Fruit fly (Drosophila melanogaster): ENCODE measurements around the gene Mrp4.

Gene Mrp4

DNA sequence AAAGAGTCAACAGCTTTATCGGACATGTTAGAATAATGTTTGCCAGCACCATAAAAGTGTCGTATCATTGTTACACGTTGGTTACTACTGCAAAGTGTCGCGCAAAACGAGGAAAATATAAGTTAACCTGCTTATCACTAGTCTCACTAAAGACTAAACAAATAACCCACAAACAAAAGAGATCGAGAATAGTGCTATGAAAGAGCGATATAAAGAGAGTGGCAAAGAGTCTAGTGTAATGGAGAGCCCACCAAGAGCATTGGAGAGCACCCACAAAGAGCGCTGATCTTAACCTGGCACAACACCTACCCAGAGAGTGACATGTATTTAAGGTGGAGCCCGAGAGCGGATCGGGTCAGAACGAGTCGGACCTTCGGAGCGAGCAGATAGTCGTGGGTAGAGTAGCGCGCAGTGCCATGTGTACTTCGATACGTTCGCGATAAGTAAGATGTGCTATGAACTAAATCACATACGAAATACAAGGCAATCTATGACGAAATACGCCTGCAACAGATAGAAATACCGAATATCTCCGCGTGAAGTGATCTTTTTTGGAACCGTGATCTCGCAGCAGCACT is at the start of gene Mrp4 (continued):
- TF ChIP-seq slp2 (GFP tag; optimal IDR thresholded peaks at IDR 0.05) (no peak), Dbx (GFP tag; IDR thresholded peaks at IDR 0.05) (peak; percentile 76; the same call in 2 of the 3 replicates), Abd-B (GFP tag; optimal IDR thresholded peaks at IDR 0.05) (no peak), vnd (GFP tag; IDR thresholded peaks at IDR 0.05; ENCODE audit: partially characterized antibody) (no peak), bowl (GFP tag; IDR thresholded peaks at IDR 0.05) (peak; percentile 62; the same call in 1 of the 2 replicates), CG31365 (tag; optimal IDR thresholded peaks at IDR 0.05) (peak; percentile 56), twi (tag; optimal IDR thresholded peaks at IDR 0.05) (no peak), CG18476 (GFP tag; optimal IDR thresholded peaks at IDR 0.05) (no peak), dysf (GFP tag; IDR thresholded peaks at IDR 0.05) (no peak; the same call in 2 of the 3 replicates), CG15269 (tag; optimal IDR thresholded peaks at IDR 0.05) (peak; percentile 20), CG3847 (GFP tag; IDR thresholded peaks at IDR 0.05) (0 out of 2 replicates have a peak, but pooled peaks have one; percentile 20), Bteb2 (GFP tag; optimal IDR thresholded peaks at IDR 0.05) (no peak), CG5245 (GFP tag; optimal IDR thresholded peaks at IDR 0.05) (no peak), CG4617 (GFP tag; optimal IDR thresholded peaks at IDR 0.05; ENCODE audit: borderline replicate concordance) (no peak), sr (GFP tag; IDR thresholded peaks at IDR 0.05) (peak; percentile 58; the same call in 1 of the 3 replicates), CG15696 (tag; optimal IDR thresholded peaks at IDR 0.05) (no peak), shn (GFP tag; optimal IDR thresholded peaks at IDR 0.05) (no peak), ara (GFP tag; IDR thresholded peaks at IDR 0.05) (no peak), HLHmδ (GFP tag; optimal IDR thresholded peaks at IDR 0.05) (peak; percentile 92), crp (GFP tag; optimal IDR thresholded peaks at IDR 0.05) (no peak), ems (GFP tag; optimal IDR thresholded peaks at IDR 0.05) (no peak), CG13424 (tag; optimal IDR thresholded peaks at IDR 0.05) (peak; percentile 38)

- peak; percentile 42 for TF ChIP-seq abd-A (tag; optimal IDR thresholded peaks at IDR 0.05)
- peak; percentile 70 for TF ChIP-seq Hr39 (optimal IDR thresholded peaks at IDR 0.05)
- TF ChIP-seq Blimp-1 (GFP tag; optimal IDR thresholded peaks at IDR 0.05) = no peak
Measured at dm6 chr3R:11531893-11532292, 37.2 kb upstream of the Mrp4 start.

DNA sequence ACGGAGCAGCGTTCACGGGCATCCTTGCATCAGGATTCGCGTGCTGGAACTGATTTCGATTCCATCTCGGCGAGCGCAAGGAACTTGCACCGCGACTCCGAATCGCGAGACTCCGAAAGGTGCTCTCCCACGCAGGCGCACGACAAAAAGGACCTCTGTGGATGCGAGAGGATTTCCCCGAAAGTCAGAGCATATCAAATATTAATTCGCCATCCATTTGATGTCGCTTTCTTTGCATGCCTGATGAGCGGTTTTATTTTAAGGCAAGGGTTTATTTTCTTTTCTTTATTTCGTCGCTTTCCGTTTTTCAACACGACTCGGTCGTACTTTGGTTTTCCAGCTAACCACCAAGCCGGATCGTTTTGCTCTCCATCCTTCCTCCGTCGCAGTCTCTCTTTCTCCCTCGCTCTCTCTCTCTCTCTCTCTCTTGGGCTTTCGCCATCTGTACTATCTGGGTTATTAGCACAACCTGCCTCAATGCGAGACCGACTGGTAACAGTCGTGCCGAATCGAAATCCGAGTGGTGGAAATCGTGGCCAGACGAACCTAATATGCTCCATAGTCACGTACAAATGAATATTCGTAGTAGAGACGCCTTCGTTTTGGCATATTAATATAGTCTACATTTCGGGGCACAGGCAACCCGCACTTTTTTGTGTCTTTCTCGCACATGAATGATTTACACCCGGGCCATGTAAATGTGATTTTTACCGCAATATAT is 26.0 kb upstream of the Mrp4 start, which contains the start of gene dpr4:
Gene dpr4 (minus strand): TSS at position 51 of the 721 bp plus-strand sequence.
- TF ChIP-seq CG12659 (GFP tag; optimal IDR thresholded peaks at IDR 0.05) (no peak), abd-A (tag; optimal IDR thresholded peaks at IDR 0.05) (peak; percentile 59), dati (GFP tag; IDR thresholded peaks at IDR 0.05) (no peak), CG17568 (GFP tag; optimal IDR thresholded peaks at IDR 0.05) (no peak), pum (GFP tag; optimal IDR thresholded peaks at IDR 0.05) (no peak), Abd-B (GFP tag; optimal IDR thresholded peaks at IDR 0.05) (no peak), ewg (GFP tag; optimal IDR thresholded peaks at IDR 0.05) (peak; percentile 80), CG12236 (GFP tag; optimal IDR thresholded peaks at IDR 0.05) (no peak), Hr78 (GFP tag; optimal IDR thresholded peaks at IDR 0.05) (no peak), Trl (optimal IDR thresholded peaks at IDR 0.05) (peak; percentile 43 to 81), Trl (GFP tag; optimal IDR thresholded peaks at IDR 0.05) (no peak), CG1233 (GFP tag; optimal IDR thresholded peaks at IDR 0.05) (no peak), wdn (GFP tag; IDR thresholded peaks at IDR 0.05) (no peak), CG13894 (tag; optimal IDR thresholded peaks at IDR 0.05) (peak; percentile 84), CG14014 (GFP tag; IDR thresholded peaks at IDR 0.05) (no peak), CG15479 (GFP tag; optimal IDR thresholded peaks at IDR 0.05) (peak; percentile 57), CG12104 (GFP tag; optimal IDR thresholded peaks at IDR 0.05) (no peak), CG7987 (GFP tag; optimal IDR thresholded peaks at IDR 0.05) (no peak), Aef1 (GFP tag; IDR thresholded peaks at IDR 0.05) (no peak), Doc2 (GFP tag; IDR thresholded peaks at IDR 0.05) (no peak), CG13287 (GFP tag; IDR thresholded peaks at IDR 0.05; ENCODE audit: partially characterized antibody) (no peak), peb (GFP tag; IDR thresholded peaks at IDR 0.05) (no peak), chinmo (GFP tag; IDR thresholded peaks at IDR 0.05; ENCODE audit: partially characterized antibody) (no peak), Deaf1 (tag; optimal IDR thresholded peaks at IDR 0.05) (peak; percentile 92)
